Fruit fly (Drosophila melanogaster): ENCODE results near the gene Sarm.

Gene Sarm

dm6 chr3L:8121590-8121989 is 57.9 kb downstream of the Sarm start, which contains the start of gene ldbr:
Gene ldbr (plus strand): TSS chr3L:8121827.
- TF ChIP-seq EcR (GFP tag; optimal IDR thresholded peaks at IDR 0.05), result no peak
- no peak for TF ChIP-seq psq (optimal IDR thresholded peaks at IDR 0.05)
- no peak for TF ChIP-seq usp (GFP tag; optimal IDR thresholded peaks at IDR 0.05)
- TF ChIP-seq pan (optimal IDR thresholded peaks at IDR 0.05), result no peak
- no peak for TF ChIP-seq CG8478 (optimal IDR thresholded peaks at IDR 0.05)
- no peak for TF ChIP-seq Dll (optimal IDR thresholded peaks at IDR 0.05)

dm6 chr3L:8124481-8125359 is 61.0 kb downstream of the Sarm start, which contains the start of the genes CG7550 and mRpL36:
Gene CG7550 (minus strand): TSS chr3L:8124531.
Gene mRpL36 (minus strand): TSS chr3L:8125132.
- TF ChIP-seq Dll (optimal IDR thresholded peaks at IDR 0.05) (no peak), EcR (GFP tag; optimal IDR thresholded peaks at IDR 0.05) (no peak), pan (optimal IDR thresholded peaks at IDR 0.05) (no peak), CG8478 (optimal IDR thresholded peaks at IDR 0.05) (no peak), psq (optimal IDR thresholded peaks at IDR 0.05) (no peak), usp (GFP tag; optimal IDR thresholded peaks at IDR 0.05) (no peak)

dm6 chr3L:8127712-8128210 is 64.1 kb downstream of the Sarm start, which contains the start of the genes Cds and Uba2:
Gene Cds (plus strand): TSS chr3L:8127762.
Gene Uba2 (minus strand): TSS chr3L:8127818.
- TF ChIP-seq pan (optimal IDR thresholded peaks at IDR 0.05) (no peak), EcR (GFP tag; optimal IDR thresholded peaks at IDR 0.05) (no peak), psq (optimal IDR thresholded peaks at IDR 0.05) (no peak), Dll (optimal IDR thresholded peaks at IDR 0.05) (no peak), usp (GFP tag; optimal IDR thresholded peaks at IDR 0.05) (no peak), CG8478 (optimal IDR thresholded peaks at IDR 0.05) (no peak)

- no peak for TF ChIP-seq psq (optimal IDR thresholded peaks at IDR 0.05)
Observed at dm6 chr3L:8128396-8129050, 64.8 kb downstream of the Sarm start.

dm6 chr3L:8137448-8137906 is 73.8 kb downstream of the Sarm start, which contains the start of the genes Setx and mus301:
Gene Setx (minus strand): TSS chr3L:8137498.
Gene mus301 (plus strand): TSS chr3L:8137808.
- TF ChIP-seq usp (GFP tag; optimal IDR thresholded peaks at IDR 0.05) (no peak), Dll (optimal IDR thresholded peaks at IDR 0.05) (no peak), psq (optimal IDR thresholded peaks at IDR 0.05) (no peak), pan (optimal IDR thresholded peaks at IDR 0.05) (no peak), EcR (GFP tag; optimal IDR thresholded peaks at IDR 0.05) (no peak), CG8478 (optimal IDR thresholded peaks at IDR 0.05) (no peak)

- TF ChIP-seq Dll (optimal IDR thresholded peaks at IDR 0.05) (no peak), CG8478 (optimal IDR thresholded peaks at IDR 0.05) (no peak), psq (optimal IDR thresholded peaks at IDR 0.05) (no peak), usp (GFP tag; optimal IDR thresholded peaks at IDR 0.05) (no peak), pan (optimal IDR thresholded peaks at IDR 0.05) (no peak), EcR (GFP tag; optimal IDR thresholded peaks at IDR 0.05) (no peak)
Observed at dm6 chr3L:8150284-8150683, 86.6 kb downstream of the Sarm start.

- no peak for TF ChIP-seq EcR (GFP tag; optimal IDR thresholded peaks at IDR 0.05)
- TF ChIP-seq psq (optimal IDR thresholded peaks at IDR 0.05), result no peak
- no peak for TF ChIP-seq usp (GFP tag; optimal IDR thresholded peaks at IDR 0.05)
- no peak for TF ChIP-seq pan (optimal IDR thresholded peaks at IDR 0.05)
- no peak for TF ChIP-seq CG8478 (optimal IDR thresholded peaks at IDR 0.05)
- no peak for TF ChIP-seq Dll (optimal IDR thresholded peaks at IDR 0.05)
Observed at dm6 chr3L:8150812-8151211, 87.1 kb downstream of the Sarm start.

dm6 chr3L:8151727-8152199 is 88.1 kb downstream of the Sarm start, which contains the start of gene CG13676:
Gene CG13676 (minus strand): TSS chr3L:8151813.
- TF ChIP-seq pan (optimal IDR thresholded peaks at IDR 0.05), result no peak
- no peak for TF ChIP-seq EcR (GFP tag; optimal IDR thresholded peaks at IDR 0.05)
- TF ChIP-seq Dll (optimal IDR thresholded peaks at IDR 0.05), result no peak
- no peak for TF ChIP-seq psq (optimal IDR thresholded peaks at IDR 0.05)
- no peak for TF ChIP-seq CG8478 (optimal IDR thresholded peaks at IDR 0.05)
- no peak for TF ChIP-seq usp (GFP tag; optimal IDR thresholded peaks at IDR 0.05)

- TF ChIP-seq psq (optimal IDR thresholded peaks at IDR 0.05) (no peak), usp (GFP tag; optimal IDR thresholded peaks at IDR 0.05) (no peak), pan (optimal IDR thresholded peaks at IDR 0.05) (no peak), Dll (optimal IDR thresholded peaks at IDR 0.05) (no peak), CG8478 (optimal IDR thresholded peaks at IDR 0.05) (no peak), EcR (GFP tag; optimal IDR thresholded peaks at IDR 0.05) (no peak)
Observed at dm6 chr3L:8153206-8153996, 89.7 kb downstream of the Sarm start.

dm6 chr3L:8154544-8154943 is 90.9 kb downstream of the Sarm start:
- TF ChIP-seq Dll (optimal IDR thresholded peaks at IDR 0.05) (no peak), CG8478 (optimal IDR thresholded peaks at IDR 0.05) (no peak), usp (GFP tag; optimal IDR thresholded peaks at IDR 0.05) (no peak), pan (optimal IDR thresholded peaks at IDR 0.05) (no peak), psq (optimal IDR thresholded peaks at IDR 0.05) (no peak), EcR (GFP tag; optimal IDR thresholded peaks at IDR 0.05) (no peak)

dm6 chr3L:8155324-8155723 is 91.7 kb downstream of the Sarm start:
- TF ChIP-seq pan (optimal IDR thresholded peaks at IDR 0.05) (no peak), Dll (optimal IDR thresholded peaks at IDR 0.05) (no peak), CG8478 (optimal IDR thresholded peaks at IDR 0.05) (no peak), usp (GFP tag; optimal IDR thresholded peaks at IDR 0.05) (no peak), EcR (GFP tag; optimal IDR thresholded peaks at IDR 0.05) (no peak), psq (optimal IDR thresholded peaks at IDR 0.05) (no peak)

All from whole organism.